Fruit fly (Drosophila melanogaster) whole organism, embryonic: Measurements from ENCODE around the gene Wdr92.

Source experiments
- Awh ChIP-seq: fragments of 200-800 bp; sonication (Bioruptor generic); IDR thresholded peaks from 2 replicates; pipeline ENCODE4, ENCODE4 v1.3.6; 2022; ENCODE audit warnings: missing biosample characterization, missing genetic modification characterization
- Bteb2 ChIP-seq: fragments of 200-800 bp; sonication (Bioruptor generic); optimal IDR thresholded peaks from 2 replicates; lab custom pipeline; 2016; ENCODE audit warnings: missing biosample characterization, missing genetic modification characterization
- CG10321 ChIP-seq: fragments of 200-800 bp; sonication (Bioruptor generic); IDR thresholded peaks from 2 replicates; pipeline ENCODE4 v1.3.6; 2022; ENCODE audit warnings: missing biosample characterization, missing genetic modification characterization
- CG11695 ChIP-seq: fragments of 200-800 bp; sonication (Bioruptor generic); IDR thresholded peaks from 3 replicates; pipeline ENCODE4 v1.3.6; 2022; ENCODE audit warnings: missing biosample characterization, missing genetic modification characterization
- CG12942 ChIP-seq: fragments of 200-800 bp; sonication (Bioruptor generic); optimal IDR thresholded peaks from 3 replicates; lab custom pipeline; 2016; ENCODE audit warnings: missing biosample characterization, missing genetic modification characterization
- CG13296 ChIP-seq: fragments of 200-800 bp; sonication (Bioruptor generic); optimal IDR thresholded peaks from 3 replicates; lab custom pipeline; 2018; ENCODE audit warnings: missing biosample characterization, mild to moderate bottlenecking, missing genetic modification characterization
- CG17186 ChIP-seq: fragments of 200-800 bp; sonication (Bioruptor generic); optimal IDR thresholded peaks from 3 replicates; lab custom pipeline; 2017; ENCODE audit warnings: missing biosample characterization, missing genetic modification reagents, missing genetic modification characterization
- CG1832 ChIP-seq: fragments of 200-800 bp; sonication (Bioruptor generic); optimal IDR thresholded peaks from 2 replicates; lab custom pipeline; 2017; ENCODE audit warnings: missing biosample characterization, mild to moderate bottlenecking, missing genetic modification characterization, inconsistent platforms
- CG31365 ChIP-seq: fragments of 200-800 bp; sonication (Bioruptor generic); optimal IDR thresholded peaks from 2 replicates; lab custom pipeline; 2018; ENCODE audit warnings: missing biosample characterization, mild to moderate bottlenecking, missing genetic modification characterization
- CG32532 ChIP-seq: fragments of 200-800 bp; sonication (Bioruptor generic); IDR thresholded peaks from 2 replicates; pipeline ENCODE4 v1.3.6; 2022; ENCODE audit warnings: missing biosample characterization, missing genetic modification characterization
- CG33557 ChIP-seq: fragments of 200-800 bp; sonication (Bioruptor generic); optimal IDR thresholded peaks from 2 replicates; lab custom pipeline; 2019; ENCODE audit warnings: missing biosample characterization, mild to moderate bottlenecking, missing genetic modification characterization, moderate library complexity
- CG4282 ChIP-seq: fragments of 200-800 bp; sonication (Bioruptor generic); optimal IDR thresholded peaks from 2 replicates; lab custom pipeline; 2016; ENCODE audit warnings: missing biosample characterization, missing genetic modification characterization
- CG6254 ChIP-seq: fragments of 200-800 bp; sonication (Bioruptor generic); optimal IDR thresholded peaks from 3 replicates; lab custom pipeline; 2017; ENCODE audit warnings: mild to moderate bottlenecking, missing biosample characterization, missing genetic modification reagents, missing genetic modification characterization
- CG6683 ChIP-seq: fragments of 200-800 bp; sonication (Bioruptor generic); optimal IDR thresholded peaks from 2 replicates; lab custom pipeline; 2017; ENCODE audit warnings: missing biosample characterization, mild to moderate bottlenecking, missing genetic modification characterization, missing genetic modification reagents
- CG6689 ChIP-seq: fragments of 200-800 bp; sonication (Bioruptor generic); IDR thresholded peaks from 2 replicates; pipeline ENCODE4 v1.3.6; 2022; ENCODE audit warnings: missing biosample characterization, missing genetic modification characterization
- CG6854 ChIP-seq: fragments of 200-800 bp; sonication (Bioruptor generic); optimal IDR thresholded peaks from 3 replicates; lab custom pipeline; 2017; ENCODE audit warnings: missing biosample characterization, mild to moderate bottlenecking, missing genetic modification characterization
- CG7372 ChIP-seq: fragments of 200-800 bp; sonication (Bioruptor generic); IDR thresholded peaks from 2 replicates; pipeline ENCODE4 v1.3.6; 2022; ENCODE audit warnings: missing biosample characterization, missing genetic modification characterization
- CG8089 ChIP-seq: fragments of 200-800 bp; sonication (Bioruptor generic); optimal IDR thresholded peaks from 3 replicates; lab custom pipeline; 2016; ENCODE audit warnings: missing biosample characterization, missing genetic modification characterization
- CG8290 ChIP-seq, 3 experiments: fragments of 200-800 bp; sonication (Bioruptor generic); optimal IDR thresholded peaks; 2 replicates each; lab custom pipeline; 2016 to 2019; ENCODE audit warnings: missing biosample characterization in 3 of 3, missing genetic modification characterization in 3 of 3, mild to moderate bottlenecking in 2 of 3, moderate library complexity in 1 of 3
- Dfd ChIP-seq, 2 experiments: fragments of >200 bp; optimal IDR thresholded peaks; 2 replicates each; lab custom pipeline; 2017; ENCODE audit warnings: missing biosample characterization in 2 of 2, missing genetic modification characterization in 2 of 2
- Doc3 ChIP-seq: fragments of 200-800 bp; sonication (Bioruptor generic); IDR thresholded peaks from 3 replicates; pipeline ENCODE4 v1.3.6; 2022; ENCODE audit warnings: missing biosample characterization, missing genetic modification characterization; ENCODE audit not compliant: partially characterized antibody
- Gsc ChIP-seq: fragments of 200-800 bp; sonication (Bioruptor generic); IDR thresholded peaks from 2 replicates; pipeline ENCODE4 v1.3.6; 2022; ENCODE audit warnings: missing biosample characterization, missing genetic modification characterization
- H15 ChIP-seq: fragments of 200-800 bp; sonication (Bioruptor generic); IDR thresholded peaks from 3 replicates; pipeline ENCODE4 v1.3.6; 2022; ENCODE audit warnings: missing biosample characterization, missing genetic modification characterization
- HHEX ChIP-seq: fragments of 200-800 bp; sonication (Bioruptor generic); optimal IDR thresholded peaks from 3 replicates; lab custom pipeline; 2017; ENCODE audit warnings: missing biosample characterization, mild to moderate bottlenecking, missing genetic modification characterization, missing genetic modification reagents
- MESR4 ChIP-seq: fragments of 200-800 bp; sonication (Bioruptor generic); optimal IDR thresholded peaks from 2 replicates; lab custom pipeline; 2018; ENCODE audit warnings: missing biosample characterization, mild to moderate bottlenecking, missing genetic modification characterization, moderate library complexity
- Mes4 ChIP-seq: fragments of 200-800 bp; sonication (Bioruptor generic); optimal IDR thresholded peaks from 2 replicates; lab custom pipeline; 2016; ENCODE audit warnings: missing biosample characterization, missing genetic modification characterization
- Ptx1 ChIP-seq: fragments of 200-800 bp; sonication (Bioruptor generic); IDR thresholded peaks from 2 replicates; pipeline ENCODE4 v1.3.6; 2022; ENCODE audit warnings: missing biosample characterization, missing genetic modification characterization
- Ravus ChIP-seq: fragments of 200-800 bp; sonication (Bioruptor generic); IDR thresholded peaks from 2 replicates; pipeline ENCODE4 v1.3.6; 2022; ENCODE audit warnings: missing biosample characterization, missing genetic modification characterization
- Side ChIP-seq: fragments of 200-800 bp; sonication (Bioruptor generic); optimal IDR thresholded peaks from 2 replicates; lab custom pipeline; 2016; ENCODE audit warnings: missing biosample characterization, missing genetic modification characterization
- Sox102F ChIP-seq: fragments of 200-800 bp; sonication (Bioruptor generic); optimal IDR thresholded peaks from 2 replicates; lab custom pipeline; 2018; ENCODE audit warnings: missing biosample characterization, mild to moderate bottlenecking, missing genetic modification characterization, moderate library complexity
- Sry-β ChIP-seq: fragments of 200-800 bp; sonication (Bioruptor generic); optimal IDR thresholded peaks from 2 replicates; lab custom pipeline; 2018; ENCODE audit warnings: missing biosample characterization, mild to moderate bottlenecking, missing genetic modification characterization, moderate library complexity
- TFAM ChIP-seq: fragments of 200-800 bp; sonication (Bioruptor generic); optimal IDR thresholded peaks from 2 replicates; lab custom pipeline; 2017; ENCODE audit warnings: missing biosample characterization, missing genetic modification characterization, inconsistent platforms
- ac ChIP-seq: fragments of 200-800 bp; sonication (Bioruptor generic); optimal IDR thresholded peaks from 3 replicates; lab custom pipeline; 2017; ENCODE audit warnings: missing biosample characterization, mild to moderate bottlenecking, missing genetic modification characterization
- ara ChIP-seq: fragments of 200-800 bp; sonication (Bioruptor generic); IDR thresholded peaks from 2 replicates; pipeline ENCODE4 v1.3.6; 2022; ENCODE audit warnings: missing biosample characterization, missing genetic modification characterization
- br ChIP-seq: fragments of >200 bp; optimal IDR thresholded peaks from 2 replicates; lab custom pipeline; 2017
- caup ChIP-seq: fragments of 200-800 bp; sonication (Bioruptor generic); optimal IDR thresholded peaks from 3 replicates; lab custom pipeline; 2017; ENCODE audit warnings: missing biosample characterization, mild to moderate bottlenecking, missing genetic modification characterization, moderate library complexity; ENCODE audit not compliant: severe bottlenecking
- crc ChIP-seq: fragments of 200-800 bp; sonication (Bioruptor generic); optimal IDR thresholded peaks from 2 replicates; lab custom pipeline; 2016; ENCODE audit warnings: missing biosample characterization, missing genetic modification characterization
- dpn ChIP-seq, 2 experiments: fragments of 200-800 bp; sonication (Bioruptor generic); optimal IDR thresholded peaks; 3 replicates each; lab custom pipeline; 2016; ENCODE audit warnings: missing biosample characterization in 2 of 2, missing genetic modification characterization in 2 of 2
- exex ChIP-seq: fragments of 200-800 bp; sonication (Bioruptor generic); optimal IDR thresholded peaks from 4 replicates; lab custom pipeline; 2018; ENCODE audit warnings: missing biosample characterization, mild to moderate bottlenecking, missing genetic modification characterization, moderate library complexity
- fd3F ChIP-seq: fragments of 200-800 bp; sonication (Bioruptor generic); optimal IDR thresholded peaks from 2 replicates; lab custom pipeline; 2018; ENCODE audit warnings: missing biosample characterization, mild to moderate bottlenecking, missing genetic modification characterization, moderate library complexity
- fd96Cb ChIP-seq: fragments of 200-800 bp; sonication (Bioruptor generic); optimal IDR thresholded peaks from 2 replicates; lab custom pipeline; 2018; ENCODE audit warnings: missing biosample characterization, mild to moderate bottlenecking, missing genetic modification characterization, moderate library complexity
- gce ChIP-seq: fragments of 200-800 bp; sonication (Bioruptor generic); IDR thresholded peaks from 3 replicates; pipeline ENCODE4 v1.3.6; 2022; ENCODE audit warnings: missing biosample characterization, missing genetic modification characterization
- gcm2 ChIP-seq: fragments of 200-800 bp; sonication (Bioruptor generic); optimal IDR thresholded peaks from 2 replicates; lab custom pipeline; 2016; ENCODE audit warnings: missing biosample characterization, missing genetic modification characterization
- grau ChIP-seq: fragments of 200-800 bp; optimal IDR thresholded peaks from 3 replicates; lab custom pipeline; 2019; ENCODE audit warnings: missing biosample characterization, mild to moderate bottlenecking, missing genetic modification characterization, moderate library complexity
- mirr ChIP-seq: fragments of 200-800 bp; sonication (Bioruptor generic); optimal IDR thresholded peaks from 3 replicates; lab custom pipeline; 2018; ENCODE audit warnings: missing biosample characterization, mild to moderate bottlenecking, missing genetic modification characterization
- oc ChIP-seq: fragments of 200-800 bp; sonication (Bioruptor generic); optimal IDR thresholded peaks from 2 replicates; lab custom pipeline; 2018; ENCODE audit warnings: missing biosample characterization, mild to moderate bottlenecking, missing genetic modification characterization, moderate library complexity
- sd ChIP-seq: fragments of 200-800 bp; sonication (Bioruptor generic); optimal IDR thresholded peaks from 3 replicates; lab custom pipeline; 2018; ENCODE audit warnings: missing biosample characterization, mild to moderate bottlenecking, missing genetic modification characterization, moderate library complexity
- tx ChIP-seq: fragments of 200-800 bp; sonication (Bioruptor generic); optimal IDR thresholded peaks from 2 replicates; lab custom pipeline; 2016; ENCODE audit warnings: missing biosample characterization, missing genetic modification characterization
- z ChIP-seq: fragments of 200-800 bp; sonication (Bioruptor generic); IDR thresholded peaks from 3 replicates; pipeline ENCODE4 v1.3.6; 2022; ENCODE audit warnings: missing biosample characterization, missing genetic modification characterization

Gene Wdr92

dm6 chr3L:17903813-17904416 is 4.0 kb upstream of the Wdr92 start (continued):
- no peak for TF ChIP-seq CG11695 (GFP tag; lab: Robert Waterston, UW)

dm6 chr3L:17904593-17904992 is 3.4 kb upstream of the Wdr92 start:
- TF ChIP-seq gce (GFP tag; lab: Robert Waterston, UW) (no peak), exex (peak; percentile 23), CG12942 (no peak), CG6689 (GFP tag; lab: Robert Waterston, UW) (no peak), tx (no peak), fd3F (GFP tag; lab: Kevin White, UChicago) (no peak), CG8290 (GFP tag; optimal IDR thresholded peaks at IDR 0.05; lab: Kevin White, UChicago) (no peak), CG8290 (tag; optimal IDR thresholded peaks at IDR 0.05; lab: Kevin White, UChicago) (peak in 1 of 2 experiments; percentile 41), caup (no peak), Mes4 (GFP tag; lab: Kevin White, UChicago) (no peak), Awh (GFP tag; lab: Robert Waterston, UW) (no peak), CG6254 (GFP tag; lab: Kevin White, UChicago) (no peak), CG17186 (GFP tag; lab: Kevin White, UChicago) (no peak), MESR4 (GFP tag; lab: Kevin White, UChicago) (no peak), CG4282 (GFP tag; lab: Kevin White, UChicago) (no peak), dpn (GFP tag; optimal IDR thresholded peaks at IDR 0.05; lab: Kevin White, UChicago) (no peak), CG33557 (no peak), Doc3 (GFP tag; lab: Robert Waterston, UW) (no peak), mirr (peak; percentile 61), CG31365 (tag; lab: Kevin White, UChicago) (no peak), CG7372 (GFP tag; lab: Robert Waterston, UW) (no peak), fd96Cb (tag; lab: Kevin White, UChicago) (no peak), HHEX (GFP tag; lab: Kevin White, UChicago) (no peak), Gsc (GFP tag; lab: Robert Waterston, UW) (no peak), CG8089 (GFP tag; lab: Kevin White, UChicago) (no peak), ac (GFP tag; lab: Kevin White, UChicago) (no peak), Ravus (no peak), Dfd (GFP tag; optimal IDR thresholded peaks at IDR 0.05; lab: Kevin White, UChicago) (no peak), Bteb2 (GFP tag; lab: Kevin White, UChicago) (no peak), CG6683 (GFP tag; lab: Kevin White, UChicago) (no peak), CG13296 (GFP tag; lab: Kevin White, UChicago) (no peak), CG10321 (GFP tag; lab: Robert Waterston, UW) (no peak), CG6854 (GFP tag; lab: Kevin White, UChicago) (no peak), crc (GFP tag; lab: Kevin White, UChicago) (no peak), oc (tag; lab: Kevin White, UChicago) (no peak), CG1832 (GFP tag; lab: Kevin White, UChicago) (no peak), ara (GFP tag; lab: Robert Waterston, UW) (no peak), grau (tag; lab: Kevin White, UChicago) (peak; percentile 45), Sox102F (GFP tag; lab: Kevin White, UChicago) (peak; percentile 6), Side (GFP tag; lab: Kevin White, UChicago) (no peak), Ptx1 (GFP tag; lab: Robert Waterston, UW) (no peak), br (no peak), TFAM (GFP tag; lab: Kevin White, UChicago) (no peak), CG32532 (no peak), sd (tag; lab: Kevin White, UChicago) (peak; percentile 3), gcm2 (GFP tag; lab: Kevin White, UChicago) (no peak), H15 (GFP tag; lab: Robert Waterston, UW) (0 out of 3 replicates have a peak, but pooled peaks have one; percentile 16), Sry-β (GFP tag; lab: Kevin White, UChicago) (no peak), z (no peak)
